Fruit fly (Drosophila melanogaster) whole organism, embryonic: ENCODE measurements around the gene GstT4.

Experiments
- Awh ChIP-seq: fragments of 200-800 bp; sonication (Bioruptor generic); IDR thresholded peaks from 2 replicates; pipeline ENCODE4, ENCODE4 v1.3.6; 2022; ENCODE audit warnings: missing biosample characterization, missing genetic modification characterization
- BtbVII ChIP-seq: fragments of 200-800 bp; sonication (Bioruptor generic); optimal IDR thresholded peaks from 3 replicates; lab custom pipeline; 2017; ENCODE audit warnings: missing biosample characterization, mild to moderate bottlenecking, missing genetic modification characterization
- CG10366 ChIP-seq: fragments of 200-800 bp; sonication (Bioruptor generic); IDR thresholded peaks from 2 replicates; pipeline ENCODE4 v1.3.6; 2022; ENCODE audit warnings: missing biosample characterization, missing genetic modification characterization
- CG10462 ChIP-seq: fragments of 200-800 bp; sonication (Bioruptor generic); optimal IDR thresholded peaks from 2 replicates; lab custom pipeline; 2016; ENCODE audit warnings: missing biosample characterization, missing genetic modification characterization
- CG15073 ChIP-seq: fragments of 200-800 bp; sonication (Bioruptor generic); optimal IDR thresholded peaks from 2 replicates; lab custom pipeline; 2016; ENCODE audit warnings: missing biosample characterization, missing genetic modification characterization
- CG1529 ChIP-seq: fragments of 200-800 bp; sonication (Bioruptor generic); optimal IDR thresholded peaks from 3 replicates; lab custom pipeline; 2018; ENCODE audit warnings: missing biosample characterization, missing genetic modification characterization
- CG18011 ChIP-seq: fragments of 200-800 bp; sonication (Bioruptor generic); optimal IDR thresholded peaks from 2 replicates; lab custom pipeline; 2017; ENCODE audit warnings: missing biosample characterization, missing genetic modification characterization, mild to moderate bottlenecking, moderate library complexity, missing genotype
- CG1832 ChIP-seq: fragments of 200-800 bp; sonication (Bioruptor generic); optimal IDR thresholded peaks from 2 replicates; lab custom pipeline; 2017; ENCODE audit warnings: missing biosample characterization, mild to moderate bottlenecking, missing genetic modification characterization, inconsistent platforms
- CG18764 ChIP-seq: fragments of 200-800 bp; sonication (Bioruptor generic); optimal IDR thresholded peaks from 3 replicates; lab custom pipeline; 2016; ENCODE audit warnings: missing biosample characterization, missing genetic modification characterization
- CG2199 ChIP-seq: fragments of 200-800 bp; sonication (Bioruptor generic); IDR thresholded peaks from 3 replicates; pipeline ENCODE4 v1.3.6; 2022; ENCODE audit warnings: missing biosample characterization, missing genetic modification characterization
- CG31224 ChIP-seq: fragments of 200-800 bp; sonication (Bioruptor generic); IDR thresholded peaks from 2 replicates; pipeline ENCODE4 v1.3.6; 2022; ENCODE audit warnings: missing biosample characterization, missing genetic modification characterization
- CG34422 ChIP-seq: fragments of 200-800 bp; sonication (Bioruptor generic); IDR thresholded peaks from 3 replicates; pipeline ENCODE4 v1.3.6; 2022; ENCODE audit warnings: missing biosample characterization, missing genetic modification characterization
- CG4617 ChIP-seq: fragments of 200-800 bp; sonication (Bioruptor generic); optimal IDR thresholded peaks from 3 replicates; lab custom pipeline; 2016; ENCODE audit warnings: missing biosample characterization, missing genetic modification characterization, borderline replicate concordance
- CG5953 ChIP-seq: fragments of 200-800 bp; sonication (Bioruptor generic); IDR thresholded peaks from 2 replicates; pipeline ENCODE4 v1.3.6; 2022; ENCODE audit warnings: missing biosample characterization, missing genetic modification characterization
- CG6654 ChIP-seq: fragments of 200-800 bp; sonication (Bioruptor generic); optimal IDR thresholded peaks from 2 replicates; lab custom pipeline; 2017; ENCODE audit warnings: missing biosample characterization, mild to moderate bottlenecking, missing genetic modification characterization
- CG7271 ChIP-seq: fragments of 200-800 bp; sonication (Bioruptor generic); optimal IDR thresholded peaks from 2 replicates; lab custom pipeline; 2018; ENCODE audit warnings: missing biosample characterization, mild to moderate bottlenecking, missing genetic modification characterization, moderate library complexity
- CG7839 ChIP-seq: fragments of 200-800 bp; sonication (Bioruptor generic); optimal IDR thresholded peaks from 3 replicates; lab custom pipeline; 2018; ENCODE audit warnings: missing biosample characterization, mild to moderate bottlenecking, missing genetic modification characterization, moderate library complexity
- CG8359 ChIP-seq: fragments of 200-800 bp; sonication (Bioruptor generic); optimal IDR thresholded peaks from 2 replicates; lab custom pipeline; 2017; ENCODE audit warnings: missing biosample characterization, mild to moderate bottlenecking, missing genetic modification characterization, borderline replicate concordance
- CG9797 ChIP-seq: fragments of 200-800 bp; sonication (Bioruptor generic); optimal IDR thresholded peaks from 3 replicates; lab custom pipeline; 2018; ENCODE audit warnings: missing biosample characterization, mild to moderate bottlenecking, missing genetic modification characterization
- Deaf1 ChIP-seq: fragments of 200-800 bp; optimal IDR thresholded peaks from 3 replicates; lab custom pipeline; 2019; ENCODE audit warnings: missing biosample characterization, mild to moderate bottlenecking, missing genetic modification characterization, moderate library complexity
- ERR ChIP-seq: fragments of 200-800 bp; sonication (Bioruptor generic); optimal IDR thresholded peaks from 2 replicates; lab custom pipeline; 2016; ENCODE audit warnings: missing biosample characterization, missing genetic modification characterization
- Fer3 ChIP-seq: fragments of 200-800 bp; sonication (Bioruptor generic); optimal IDR thresholded peaks from 2 replicates; lab custom pipeline; 2018; ENCODE audit warnings: missing biosample characterization, mild to moderate bottlenecking, missing genetic modification characterization, moderate library complexity
- HLHmδ ChIP-seq: fragments of 200-800 bp; sonication (Bioruptor generic); optimal IDR thresholded peaks from 2 replicates; lab custom pipeline; 2018; ENCODE audit warnings: missing biosample characterization, mild to moderate bottlenecking, missing genetic modification characterization, moderate library complexity
- Hmr ChIP-seq: fragments of 200-800 bp; sonication (Bioruptor generic); optimal IDR thresholded peaks from 3 replicates; lab custom pipeline; 2017; ENCODE audit warnings: mild to moderate bottlenecking, missing biosample characterization, missing genetic modification reagents, missing genetic modification characterization
- Mrtf ChIP-seq: fragments of 200-800 bp; sonication (Bioruptor generic); IDR thresholded peaks from 3 replicates; pipeline ENCODE4 v1.3.6; 2022; ENCODE audit warnings: missing biosample characterization, missing genetic modification characterization
- Neu2 ChIP-seq: fragments of 200-800 bp; sonication (Bioruptor generic); optimal IDR thresholded peaks from 3 replicates; lab custom pipeline; 2016; ENCODE audit warnings: missing biosample characterization, missing genetic modification characterization, borderline replicate concordance
- NfI ChIP-seq: fragments of 200-800 bp; sonication (Bioruptor generic); optimal IDR thresholded peaks from 3 replicates; lab custom pipeline; 2018; ENCODE audit warnings: missing biosample characterization, mild to moderate bottlenecking, missing genetic modification characterization, moderate library complexity
- Poxn ChIP-seq: fragments of 200-800 bp; sonication (Bioruptor generic); IDR thresholded peaks from 2 replicates; pipeline ENCODE4 v1.3.6; 2022; ENCODE audit warnings: missing biosample characterization, missing genetic modification characterization
- Scr ChIP-seq: fragments of 200-800 bp; sonication (Bioruptor generic); IDR thresholded peaks from 2 replicates; pipeline ENCODE4 v1.3.6; 2022; ENCODE audit warnings: missing biosample characterization, missing genetic modification characterization; ENCODE audit not compliant: partially characterized antibody
- Tbp ChIP-seq: fragments of >200 bp; optimal IDR thresholded peaks from 2 replicates; lab custom pipeline; 2018; ENCODE audit warnings: missing biosample characterization, missing genetic modification characterization
- Usf ChIP-seq: fragments of 200-800 bp; sonication (Bioruptor generic); optimal IDR thresholded peaks from 2 replicates; lab custom pipeline; 2017; ENCODE audit warnings: missing genotype, missing biosample characterization, missing genetic modification characterization
- Xrp1 ChIP-seq: fragments of 200-800 bp; sonication (Bioruptor generic); IDR thresholded peaks from 2 replicates; pipeline ENCODE4 v1.3.6; 2022; ENCODE audit warnings: missing biosample characterization, missing genetic modification characterization
- ac ChIP-seq: fragments of 200-800 bp; sonication (Bioruptor generic); optimal IDR thresholded peaks from 3 replicates; lab custom pipeline; 2017; ENCODE audit warnings: missing biosample characterization, mild to moderate bottlenecking, missing genetic modification characterization
- ap ChIP-seq: fragments of 200-800 bp; sonication (Bioruptor generic); IDR thresholded peaks from 2 replicates; pipeline ENCODE4 v1.3.6; 2022; ENCODE audit warnings: missing biosample characterization, missing genetic modification characterization
- cas ChIP-seq: fragments of 200-800 bp; sonication (Bioruptor generic); IDR thresholded peaks from 2 replicates; pipeline ENCODE4 v1.3.6; 2022; ENCODE audit warnings: missing biosample characterization, missing genetic modification characterization
- cato ChIP-seq: fragments of 200-800 bp; sonication (Bioruptor generic); optimal IDR thresholded peaks from 2 replicates; lab custom pipeline; 2016; ENCODE audit warnings: missing biosample characterization, missing genetic modification characterization, borderline replicate concordance
- chinmo ChIP-seq: fragments of 200-800 bp; sonication (Bioruptor generic); IDR thresholded peaks from 4 replicates; pipeline ENCODE4 v1.3.6; 2022; ENCODE audit warnings: missing biosample characterization, missing genetic modification characterization; ENCODE audit not compliant: partially characterized antibody
- ci ChIP-seq: fragments of 200-800 bp; sonication (Bioruptor generic); IDR thresholded peaks from 3 replicates; pipeline ENCODE4 v1.3.6; 2022; ENCODE audit warnings: missing biosample characterization, missing genetic modification characterization
- croc ChIP-seq: fragments of 200-800 bp; sonication (Bioruptor generic); conservative IDR thresholded peaks from 3 replicates; pipeline ENCODE4 v1.3.6; 2022; ENCODE audit warnings: missing biosample characterization, missing genetic modification characterization
- crp ChIP-seq, 2 experiments: fragments of 200-800 bp; sonication (Bioruptor generic); optimal IDR thresholded peaks; 2 replicates in 1 of 2; 3 replicates in 1 of 2; lab custom pipeline; 2017; ENCODE audit warnings: missing biosample characterization in 2 of 2, missing genetic modification characterization in 2 of 2, mild to moderate bottlenecking in 1 of 2, moderate library complexity in 1 of 2
- dan ChIP-seq: fragments of 200-800 bp; sonication (Bioruptor generic); IDR thresholded peaks from 2 replicates; pipeline ENCODE4 v1.3.6; 2022; ENCODE audit warnings: missing biosample characterization, missing genetic modification characterization
- disco-r ChIP-seq: fragments of 200-800 bp; sonication (Bioruptor generic); optimal IDR thresholded peaks from 2 replicates; lab custom pipeline; 2016; ENCODE audit warnings: missing biosample characterization, missing genetic modification characterization
- fru ChIP-seq: fragments of >200 bp; optimal IDR thresholded peaks from 2 replicates; lab custom pipeline; 2017
- grau ChIP-seq: fragments of 200-800 bp; optimal IDR thresholded peaks from 3 replicates; lab custom pipeline; 2019; ENCODE audit warnings: missing biosample characterization, mild to moderate bottlenecking, missing genetic modification characterization, moderate library complexity
- hbn ChIP-seq: fragments of 200-800 bp; sonication (Bioruptor generic); IDR thresholded peaks from 2 replicates; pipeline ENCODE4 v1.3.6; 2022; ENCODE audit warnings: missing biosample characterization, missing genetic modification characterization; ENCODE audit not compliant: partially characterized antibody
- insv ChIP-seq, 2 experiments: fragments of 200-800 bp; sonication (Bioruptor generic); optimal IDR thresholded peaks; 3 replicates each; lab custom pipeline; 2016 to 2018; ENCODE audit warnings: missing biosample characterization in 2 of 2, missing genetic modification characterization in 2 of 2
- ranshi ChIP-seq: fragments of 200-800 bp; sonication (Bioruptor generic); IDR thresholded peaks from 2 replicates; pipeline ENCODE4 v1.3.6; 2022; ENCODE audit warnings: missing biosample characterization, missing genetic modification characterization
- repo ChIP-seq: fragments of 200-800 bp; sonication (Bioruptor generic); optimal IDR thresholded peaks from 2 replicates; lab custom pipeline; 2016; ENCODE audit warnings: missing biosample characterization, missing genetic modification characterization
- scrt ChIP-seq: fragments of 200-800 bp; sonication (Bioruptor generic); optimal IDR thresholded peaks from 2 replicates; lab custom pipeline; 2018; ENCODE audit warnings: missing biosample characterization, mild to moderate bottlenecking, missing genetic modification characterization, moderate library complexity
- wek ChIP-seq: fragments of 200-800 bp; sonication (Bioruptor generic); optimal IDR thresholded peaks from 3 replicates; lab custom pipeline; 2018; ENCODE audit warnings: missing biosample characterization, mild to moderate bottlenecking, missing genetic modification characterization, moderate library complexity

GstT4 gene

dm6 chrX:13387373-13387850 is 17.1 kb upstream of the GstT4 start, which contains the start of the genes Ype and CG1662 (continued):
- TF ChIP-seq CG18011 (peak; percentile 15), ap (peak; percentile 33; the same call in 1 of the 2 replicates), Mrtf (GFP tag; lab: Robert Waterston, UW) (no peak), chinmo (peak; percentile 88), CG8359 (GFP tag; lab: Kevin White, UChicago) (no peak), insv (GFP tag; optimal IDR thresholded peaks at IDR 0.05; lab: Kevin White, UChicago) (peak in 1 of 2 experiments; percentile 51), crp (GFP tag; optimal IDR thresholded peaks at IDR 0.05; lab: Kevin White, UChicago) (peak; percentile 61 to 89), CG5953 (no peak; the same call in 1 of the 2 replicates), cas (GFP tag; lab: Robert Waterston, UW) (no peak), croc (GFP tag; lab: Robert Waterston, UW) (peak; percentile 59), CG2199 (no peak), repo (GFP tag; lab: Kevin White, UChicago) (peak; percentile 3), hbn (peak; percentile 58), ci (GFP tag; lab: Robert Waterston, UW) (peak; percentile 52; the same call in 1 of the 3 replicates), CG6654 (GFP tag; lab: Kevin White, UChicago) (peak; percentile 39), CG31224 (GFP tag; lab: Robert Waterston, UW) (peak; percentile 38; the same call in 1 of the 2 replicates), HLHmδ (GFP tag; lab: Kevin White, UChicago) (no peak), ranshi (GFP tag; lab: Robert Waterston, UW) (peak; percentile 45; the same call in 1 of the 2 replicates), NfI (GFP tag; lab: Kevin White, UChicago) (peak; percentile 77), CG10366 (GFP tag; lab: Robert Waterston, UW) (peak; percentile 52), CG7839 (peak; percentile 79), Hmr (peak; percentile 67), ERR (GFP tag; lab: Kevin White, UChicago) (no peak), scrt (GFP tag; lab: Kevin White, UChicago) (peak; percentile 36), CG18764 (GFP tag; lab: Kevin White, UChicago) (peak; percentile 37), grau (tag; lab: Kevin White, UChicago) (peak; percentile 77), Xrp1 (GFP tag; lab: Robert Waterston, UW) (peak; percentile 65), fru (lab: Kevin White, UChicago) (no peak), dan (GFP tag; lab: Robert Waterston, UW) (no peak), BtbVII (GFP tag; lab: Kevin White, UChicago) (peak; percentile 54), CG1529 (GFP tag; lab: Kevin White, UChicago) (peak; percentile 53), ac (GFP tag; lab: Kevin White, UChicago) (no peak), Fer3 (tag; lab: Kevin White, UChicago) (peak; percentile 63), CG9797 (no peak), Usf (GFP tag; lab: Kevin White, UChicago) (peak; percentile 68), Neu2 (GFP tag; lab: Kevin White, UChicago) (no peak), Deaf1 (tag; lab: Kevin White, UChicago) (peak; percentile 38), wek (GFP tag; lab: Kevin White, UChicago) (no peak), CG34422 (peak; percentile 61; the same call in 2 of the 3 replicates), cato (GFP tag; lab: Kevin White, UChicago) (peak; percentile 51), Tbp (no peak), disco-r (GFP tag; lab: Kevin White, UChicago) (no peak), Poxn (no peak), Awh (GFP tag; lab: Robert Waterston, UW) (0 out of 2 replicates have a peak, but pooled peaks have one; percentile 39), CG4617 (peak; percentile 61), Scr (GFP tag; lab: Robert Waterston, UW) (peak; percentile 82), CG7271 (no peak), CG10462 (peak; percentile 24), CG1832 (no peak), CG15073 (GFP tag; lab: Kevin White, UChicago) (no peak)
